Fruit fly (Drosophila melanogaster) whole organism, embryonic: ENCODE data around the gene Scgbeta.

Experiments used
- ATbp ChIP-seq: fragments of 200-800 bp; sonication (Bioruptor generic); optimal IDR thresholded peaks from 2 replicates; lab custom pipeline; 2017; ENCODE audit warnings: missing biosample characterization, mild to moderate bottlenecking, missing genetic modification characterization, missing genetic modification reagents
- Awh ChIP-seq: fragments of 200-800 bp; sonication (Bioruptor generic); IDR thresholded peaks from 2 replicates; pipeline ENCODE4, ENCODE4 v1.3.6; 2022; ENCODE audit warnings: missing biosample characterization, missing genetic modification characterization
- CG10654 ChIP-seq: fragments of 200-800 bp; sonication (Bioruptor generic); optimal IDR thresholded peaks from 2 replicates; lab custom pipeline; 2016; ENCODE audit warnings: missing biosample characterization, missing genetic modification characterization
- CG11085 ChIP-seq: fragments of 200-800 bp; sonication (Bioruptor generic); IDR thresholded peaks from 2 replicates; pipeline ENCODE4 v1.3.6; 2022; ENCODE audit warnings: missing biosample characterization, missing genetic modification characterization
- CG11696 ChIP-seq: fragments of 200-800 bp; sonication (Bioruptor generic); IDR thresholded peaks from 2 replicates; pipeline ENCODE4 v1.3.6; 2022; ENCODE audit warnings: missing biosample characterization, missing genetic modification characterization
- CG1529 ChIP-seq: fragments of 200-800 bp; sonication (Bioruptor generic); optimal IDR thresholded peaks from 3 replicates; lab custom pipeline; 2018; ENCODE audit warnings: missing biosample characterization, missing genetic modification characterization
- CG15479 ChIP-seq: fragments of 200-800 bp; sonication (Bioruptor generic); optimal IDR thresholded peaks from 3 replicates; lab custom pipeline; 2019; ENCODE audit warnings: missing biosample characterization, mild to moderate bottlenecking, missing genetic modification characterization, moderate library complexity
- CG18764 ChIP-seq: fragments of 200-800 bp; sonication (Bioruptor generic); optimal IDR thresholded peaks from 3 replicates; lab custom pipeline; 2016; ENCODE audit warnings: missing biosample characterization, missing genetic modification characterization
- CG2199 ChIP-seq: fragments of 200-800 bp; sonication (Bioruptor generic); IDR thresholded peaks from 3 replicates; pipeline ENCODE4 v1.3.6; 2022; ENCODE audit warnings: missing biosample characterization, missing genetic modification characterization
- CG33213 ChIP-seq: fragments of 200-800 bp; sonication (Bioruptor generic); optimal IDR thresholded peaks from 3 replicates; lab custom pipeline; 2016; ENCODE audit warnings: missing biosample characterization, missing genetic modification characterization
- CG34376 ChIP-seq: fragments of 200-800 bp; sonication (Bioruptor generic); optimal IDR thresholded peaks from 2 replicates; lab custom pipeline; 2018; ENCODE audit warnings: missing biosample characterization, mild to moderate bottlenecking, missing genetic modification characterization
- CG4282 ChIP-seq: fragments of 200-800 bp; sonication (Bioruptor generic); optimal IDR thresholded peaks from 2 replicates; lab custom pipeline; 2016; ENCODE audit warnings: missing biosample characterization, missing genetic modification characterization
- CG4360 ChIP-seq: fragments of 200-800 bp; sonication (Bioruptor generic); IDR thresholded peaks from 2 replicates; pipeline ENCODE4 v1.3.6; 2022; ENCODE audit warnings: missing biosample characterization, missing genetic modification characterization
- CG4820 ChIP-seq: fragments of 200-800 bp; sonication (Bioruptor generic); optimal IDR thresholded peaks from 3 replicates; lab custom pipeline; 2016; ENCODE audit warnings: missing biosample characterization, missing genetic modification characterization
- CG4854 ChIP-seq: fragments of 200-800 bp; sonication (Bioruptor generic); optimal IDR thresholded peaks from 2 replicates; lab custom pipeline; 2016; ENCODE audit warnings: missing biosample characterization, missing genetic modification characterization, inconsistent platforms
- CG5953 ChIP-seq: fragments of 200-800 bp; sonication (Bioruptor generic); IDR thresholded peaks from 2 replicates; pipeline ENCODE4 v1.3.6; 2022; ENCODE audit warnings: missing biosample characterization, missing genetic modification characterization
- CG8924 ChIP-seq: fragments of 200-800 bp; optimal IDR thresholded peaks from 3 replicates; lab custom pipeline; 2019; ENCODE audit warnings: missing biosample characterization, mild to moderate bottlenecking, missing genetic modification characterization, moderate library complexity
- D19A ChIP-seq: fragments of 200-800 bp; optimal IDR thresholded peaks from 3 replicates; lab custom pipeline; 2019; ENCODE audit warnings: missing biosample characterization, mild to moderate bottlenecking, missing genetic modification characterization, moderate library complexity
- Hand ChIP-seq: fragments of 200-800 bp; sonication (Bioruptor generic); optimal IDR thresholded peaks from 2 replicates; lab custom pipeline; 2017; ENCODE audit warnings: mild to moderate bottlenecking, missing biosample characterization, missing genetic modification reagents, missing genetic modification characterization
- Hr51 ChIP-seq, 2 experiments: fragments of 200-800 bp; sonication (Bioruptor generic); optimal IDR thresholded peaks; 2 replicates in 1 of 2; 3 replicates in 1 of 2; lab custom pipeline; 2016 to 2018; ENCODE audit warnings: missing biosample characterization in 2 of 2, missing genetic modification characterization in 2 of 2, mild to moderate bottlenecking in 1 of 2, moderate library complexity in 1 of 2
- Rx ChIP-seq: fragments of 200-800 bp; sonication (Bioruptor generic); IDR thresholded peaks from 2 replicates; pipeline ENCODE4 v1.3.6; 2022; ENCODE audit warnings: missing biosample characterization, missing genetic modification characterization
- Vsx1 ChIP-seq: fragments of 200-800 bp; sonication (Bioruptor generic); optimal IDR thresholded peaks from 2 replicates; lab custom pipeline; 2017; ENCODE audit warnings: missing biosample characterization, mild to moderate bottlenecking, missing genetic modification characterization, missing genetic modification reagents
- ap ChIP-seq: fragments of 200-800 bp; sonication (Bioruptor generic); IDR thresholded peaks from 2 replicates; pipeline ENCODE4 v1.3.6; 2022; ENCODE audit warnings: missing biosample characterization, missing genetic modification characterization
- ara ChIP-seq: fragments of 200-800 bp; sonication (Bioruptor generic); IDR thresholded peaks from 2 replicates; pipeline ENCODE4 v1.3.6; 2022; ENCODE audit warnings: missing biosample characterization, missing genetic modification characterization
- bbx ChIP-seq: fragments of 200-800 bp; sonication (Bioruptor generic); IDR thresholded peaks from 2 replicates; pipeline ENCODE4 v1.3.6; 2022; ENCODE audit warnings: missing biosample characterization, missing genetic modification characterization; ENCODE audit not compliant: partially characterized antibody
- chif ChIP-seq, 2 experiments: fragments of 200-800 bp; sonication (Bioruptor generic); optimal IDR thresholded peaks; 3 replicates each; lab custom pipeline; 2016; ENCODE audit warnings: missing biosample characterization in 2 of 2, missing genetic modification characterization in 2 of 2
- crc ChIP-seq: fragments of 200-800 bp; sonication (Bioruptor generic); optimal IDR thresholded peaks from 2 replicates; lab custom pipeline; 2016; ENCODE audit warnings: missing biosample characterization, missing genetic modification characterization
- dan ChIP-seq: fragments of 200-800 bp; sonication (Bioruptor generic); IDR thresholded peaks from 2 replicates; pipeline ENCODE4 v1.3.6; 2022; ENCODE audit warnings: missing biosample characterization, missing genetic modification characterization
- exex ChIP-seq: fragments of 200-800 bp; sonication (Bioruptor generic); optimal IDR thresholded peaks from 4 replicates; lab custom pipeline; 2018; ENCODE audit warnings: missing biosample characterization, mild to moderate bottlenecking, missing genetic modification characterization, moderate library complexity
- ham ChIP-seq: fragments of 200-800 bp; sonication (Bioruptor generic); IDR thresholded peaks from 2 replicates; pipeline ENCODE4 v1.3.6; 2022; ENCODE audit warnings: missing biosample characterization, missing genetic modification characterization
- insv ChIP-seq, 2 experiments: fragments of 200-800 bp; sonication (Bioruptor generic); optimal IDR thresholded peaks; 3 replicates each; lab custom pipeline; 2016 to 2018; ENCODE audit warnings: missing biosample characterization in 2 of 2, missing genetic modification characterization in 2 of 2
- ken ChIP-seq: fragments of 200-800 bp; sonication (Bioruptor generic); IDR thresholded peaks from 3 replicates; pipeline ENCODE4 v1.3.6; 2022; ENCODE audit warnings: missing biosample characterization, missing genetic modification characterization
- lola ChIP-seq, 3 experiments: fragments of >200 bp in 2 of 3; fragments of 200-800 bp in 1 of 3; sonication (Bioruptor generic) in 1 of 3; optimal IDR thresholded peaks; 2 replicates each; lab custom pipeline; 2017 to 2019; ENCODE audit warnings: missing biosample characterization in 3 of 3, missing genetic modification characterization in 3 of 3, mild to moderate bottlenecking in 1 of 3, moderate library complexity in 1 of 3
- mam ChIP-seq: fragments of 200-800 bp; sonication (Bioruptor generic); optimal IDR thresholded peaks from 3 replicates; lab custom pipeline; 2016; ENCODE audit warnings: missing biosample characterization, missing genetic modification characterization
- mirr ChIP-seq: fragments of 200-800 bp; sonication (Bioruptor generic); optimal IDR thresholded peaks from 3 replicates; lab custom pipeline; 2018; ENCODE audit warnings: missing biosample characterization, mild to moderate bottlenecking, missing genetic modification characterization
- nerfin-1 ChIP-seq: fragments of 200-800 bp; sonication (Bioruptor generic); optimal IDR thresholded peaks from 3 replicates; lab custom pipeline; 2019; ENCODE audit warnings: missing biosample characterization, mild to moderate bottlenecking, missing genetic modification characterization, moderate library complexity
- odd ChIP-seq: fragments of 200-800 bp; sonication (Bioruptor generic); optimal IDR thresholded peaks from 2 replicates; lab custom pipeline; 2017; ENCODE audit warnings: missing biosample characterization, mild to moderate bottlenecking, missing genetic modification characterization
- pb ChIP-seq: fragments of 200-800 bp; sonication (Bioruptor generic); optimal IDR thresholded peaks from 3 replicates; lab custom pipeline; 2016; ENCODE audit warnings: missing biosample characterization, missing genetic modification characterization
- prd ChIP-seq, 3 experiments: fragments of >200 bp in 2 of 3; fragments of 200-800 bp in 1 of 3; sonication (Bioruptor generic) in 1 of 3; optimal IDR thresholded peaks in 2 of 3; IDR thresholded peaks in 1 of 3; 2 replicates in 2 of 3; 3 replicates in 1 of 3; pipeline versions ENCODE4 v1.3.6 to Lab custom; 2017 to 2022; ENCODE audit warnings: missing biosample characterization in 1 of 3, missing genetic modification characterization in 1 of 3
- run ChIP-seq: fragments of 200-800 bp; sonication (Bioruptor generic); optimal IDR thresholded peaks from 3 replicates; lab custom pipeline; 2018; ENCODE audit warnings: missing biosample characterization, mild to moderate bottlenecking, missing genetic modification characterization
- salm ChIP-seq: fragments of 200-800 bp; sonication (Bioruptor generic); optimal IDR thresholded peaks from 2 replicates; lab custom pipeline; 2018; ENCODE audit warnings: missing biosample characterization, mild to moderate bottlenecking, missing genetic modification characterization
- sens ChIP-seq: fragments of 200-800 bp; sonication (Bioruptor generic); peaks from one replicate; lab custom pipeline; 2016; ENCODE audit warnings: missing biosample characterization, missing genetic modification characterization
- toy ChIP-seq: fragments of 200-800 bp; sonication (Bioruptor generic); IDR thresholded peaks from 2 replicates; pipeline ENCODE4 v1.3.6; 2022; ENCODE audit warnings: missing biosample characterization, missing genetic modification characterization
- tup ChIP-seq: fragments of 200-800 bp; sonication (Bioruptor generic); optimal IDR thresholded peaks from 2 replicates; lab custom pipeline; 2016; ENCODE audit warnings: missing biosample characterization, mild to moderate bottlenecking, missing genetic modification characterization, moderate library complexity
- vnd ChIP-seq: fragments of 200-800 bp; sonication (Bioruptor generic); IDR thresholded peaks from 3 replicates; pipeline ENCODE4 v1.3.6; 2022; ENCODE audit warnings: missing biosample characterization, missing genetic modification characterization; ENCODE audit not compliant: partially characterized antibody
- vvl ChIP-seq: fragments of 200-800 bp; sonication (Bioruptor generic); IDR thresholded peaks from 2 replicates; pipeline ENCODE4 v1.3.6; 2022; ENCODE audit warnings: missing biosample characterization, missing genetic modification characterization
- wor ChIP-seq: fragments of 200-800 bp; sonication (Bioruptor generic); IDR thresholded peaks from 2 replicates; pipeline ENCODE4 v1.3.6; 2022; ENCODE audit warnings: missing biosample characterization, missing genetic modification characterization

The Scgbeta gene

dm6 chr3R:12405928-12406234 lies 16.3 kb downstream of the Scgbeta start, which contains the start of gene Cyp9f2:
Cyp9f2 (minus strand) TSS chr3R:12406028.
- TF ChIP-seq bbx (GFP tag; lab: Robert Waterston, UW) = 0 out of 2 replicates have a peak, but pooled peaks have one; percentile 8
- TF ChIP-seq insv (GFP tag; optimal IDR thresholded peaks at IDR 0.05; lab: Kevin White, UChicago) = no peak

dm6 chr3R:12405134-12405533 lies 17.1 kb downstream of the Scgbeta start:
- TF ChIP-seq mirr (GFP tag; lab: Kevin White, UChicago) = peak; percentile 91
- TF ChIP-seq D19A (tag; lab: Kevin White, UChicago) = peak; percentile 3
- peak; percentile 2 for TF ChIP-seq salm (tag; lab: Kevin White, UChicago)
- TF ChIP-seq sens (GFP tag; lab: Kevin White, UChicago) = peak; percentile 49
- TF ChIP-seq dan = no peak
- TF ChIP-seq exex (tag; lab: Kevin White, UChicago) = peak; percentile 92
- peak; percentile 48 for TF ChIP-seq Vsx1 (GFP tag; lab: Kevin White, UChicago)
- TF ChIP-seq CG34376 (GFP tag; lab: Kevin White, UChicago) = peak; percentile 54
- TF ChIP-seq Hand (GFP tag; lab: Kevin White, UChicago) = no peak
- TF ChIP-seq ap (GFP tag; lab: Robert Waterston, UW) = no peak

- TF ChIP-seq CG4854 (GFP tag; lab: Kevin White, UChicago) (peak; percentile 99), ham (GFP tag; lab: Robert Waterston, UW) (peak; percentile 57; the same call in 1 of the 2 replicates), vvl (GFP tag; lab: Robert Waterston, UW) (peak; percentile 99), chif (GFP tag; optimal IDR thresholded peaks at IDR 0.05; lab: Kevin White, UChicago) (peak; percentile 95 to 99), CG15479 (GFP tag; lab: Kevin White, UChicago) (peak; percentile 71), wor (GFP tag; lab: Robert Waterston, UW) (peak; percentile 92), run (tag; lab: Kevin White, UChicago) (peak; percentile 95), CG10654 (GFP tag; lab: Kevin White, UChicago) (peak; percentile 97), ara (GFP tag; lab: Robert Waterston, UW) (peak; percentile 99), CG4282 (GFP tag; lab: Kevin White, UChicago) (peak; percentile 76), ken (peak; percentile 96), CG11085 (GFP tag; lab: Robert Waterston, UW) (peak; percentile 88), CG11696 (GFP tag; lab: Robert Waterston, UW) (peak; percentile 95), CG8924 (tag; lab: Kevin White, UChicago) (peak; percentile 99), vnd (GFP tag; lab: Robert Waterston, UW) (no peak), CG4360 (peak; percentile 82), pb (GFP tag; lab: Kevin White, UChicago) (peak; percentile 86), CG1529 (GFP tag; lab: Kevin White, UChicago) (peak; percentile 96), Hr51 (GFP tag; optimal IDR thresholded peaks at IDR 0.05; lab: Kevin White, UChicago) (peak; percentile 92 to 99), tup (peak; percentile 92), CG5953 (GFP tag; lab: Robert Waterston, UW) (peak; percentile 94), prd (optimal IDR thresholded peaks at IDR 0.05; lab: Kevin White, UChicago) (no peak), prd (GFP tag; IDR thresholded peaks at IDR 0.05; lab: Robert Waterston, UW) (peak; percentile 97), CG2199 (peak; percentile 94), lola (GFP tag; optimal IDR thresholded peaks at IDR 0.05; lab: Kevin White, UChicago) (peak in 1 of 3 experiments; percentile 99), ATbp (peak; percentile 99), mam (GFP tag; lab: Kevin White, UChicago) (peak; percentile 92), nerfin-1 (tag; lab: Kevin White, UChicago) (peak; percentile 98), CG33213 (peak; percentile 99), Awh (GFP tag; lab: Robert Waterston, UW) (peak; percentile 98), toy (GFP tag; lab: Robert Waterston, UW) (peak; percentile 84), crc (peak; percentile 91), CG4820 (peak; percentile 100), odd (GFP tag; lab: Kevin White, UChicago) (peak; percentile 96), CG18764 (peak; percentile 94), salm (tag; lab: Kevin White, UChicago) (peak; percentile 98), Rx (GFP tag; lab: Robert Waterston, UW) (peak; percentile 94)
Observed at dm6 chr3R:12402935-12403334, 19.3 kb downstream of the Scgbeta start.
